Worm (Caenorhabditis elegans) whole organism, L2 larva: ENCODE results near the gene Y102A5C.2.

Source experiments
- nhr-129 ChIP-seq: fragments of 150-350 bp; optimal IDR thresholded peaks from 2 replicates; lab custom pipeline; 2014; ENCODE audit warnings: missing biosample characterization, missing genetic modification characterization
- peb-1 ChIP-seq: fragments of 150-350 bp; optimal IDR thresholded peaks from 2 replicates; lab custom pipeline; 2014; ENCODE audit warnings: missing biosample characterization, missing genetic modification characterization

Y102A5C.2 gene

DNA sequence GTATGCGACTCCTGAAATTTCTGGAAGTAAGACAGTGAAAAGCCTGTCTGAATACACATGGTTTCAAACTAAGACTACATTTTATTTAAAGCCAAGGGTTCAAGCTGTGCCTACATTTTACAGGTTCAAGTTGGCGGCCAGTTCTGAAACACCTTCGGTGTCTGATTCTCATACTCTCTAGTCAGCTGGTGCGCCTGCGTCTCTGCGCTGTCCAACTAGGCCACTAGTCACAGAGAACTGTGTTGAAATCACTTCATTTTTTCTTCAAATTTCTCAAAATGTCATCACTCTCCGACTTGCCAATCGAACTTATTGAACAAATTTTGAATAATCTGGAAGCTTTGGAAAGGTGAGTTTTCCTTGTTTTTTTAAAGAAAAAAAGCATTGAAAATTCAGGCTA is 48.1 kb downstream of the Y102A5C.2 start, which contains the start of gene fbxa-90:
fbxa-90 (plus strand) TSS at position 179 of the 400 bp plus-strand sequence.
- TF ChIP-seq peb-1 (tag; lab: Kevin White, UChicago) (no peak), nhr-129 (tag; lab: Kevin White, UChicago) (peak; percentile 22)
